Fruit fly (Drosophila melanogaster) whole organism, adult: ENCODE measurements around the gene Tsen2.

Source experiments
- CG11617 ChIP-seq: fragments of 200-800 bp; sonication (Bioruptor generic); optimal IDR thresholded peaks from 2 replicates; lab custom pipeline; 2017; ENCODE audit warnings: mild to moderate bottlenecking, missing biosample characterization, missing genetic modification reagents, missing genetic modification characterization
- CG33017 ChIP-seq: fragments of 200-800 bp; sonication (Bioruptor generic); optimal IDR thresholded peaks from 2 replicates; lab custom pipeline; 2018; ENCODE audit warnings: missing biosample characterization, mild to moderate bottlenecking, missing genetic modification characterization, moderate library complexity
- CG7101 ChIP-seq: fragments of 200-800 bp; sonication (Bioruptor generic); optimal IDR thresholded peaks from 2 replicates; lab custom pipeline; 2018; ENCODE audit warnings: missing biosample characterization, mild to moderate bottlenecking, missing genetic modification characterization, moderate library complexity
- cic ChIP-seq: fragments of 200-800 bp; sonication (Bioruptor generic); optimal IDR thresholded peaks from 2 replicates; lab custom pipeline; 2017; ENCODE audit warnings: missing biosample characterization, mild to moderate bottlenecking, missing genetic modification characterization, moderate library complexity
- kay ChIP-seq: fragments of 200-800 bp; sonication (Bioruptor generic); peaks from one replicate; lab custom pipeline; 2016; ENCODE audit warnings: missing biosample characterization, missing genetic modification characterization, borderline replicate concordance
- ovo ChIP-seq: fragments of 200-800 bp; sonication (Bioruptor generic); optimal IDR thresholded peaks from 2 replicates; lab custom pipeline; 2016; ENCODE audit warnings: missing biosample characterization, missing genetic modification characterization
- pad ChIP-seq: fragments of 200-800 bp; sonication (Bioruptor generic); optimal IDR thresholded peaks from 3 replicates; lab custom pipeline; 2017; ENCODE audit warnings: missing biosample characterization, missing genetic modification characterization, mild to moderate bottlenecking, moderate library complexity, missing genetic modification reagents
- tj ChIP-seq: fragments of 200-800 bp; sonication (Bioruptor generic); optimal IDR thresholded peaks from 3 replicates; lab custom pipeline; 2017; ENCODE audit warnings: missing biosample characterization, mild to moderate bottlenecking, missing genetic modification characterization, moderate library complexity
- toe ChIP-seq: fragments of 200-800 bp; sonication (Bioruptor generic); optimal IDR thresholded peaks from 2 replicates; lab custom pipeline; 2016; ENCODE audit warnings: missing biosample characterization, missing genetic modification characterization

DNA sequence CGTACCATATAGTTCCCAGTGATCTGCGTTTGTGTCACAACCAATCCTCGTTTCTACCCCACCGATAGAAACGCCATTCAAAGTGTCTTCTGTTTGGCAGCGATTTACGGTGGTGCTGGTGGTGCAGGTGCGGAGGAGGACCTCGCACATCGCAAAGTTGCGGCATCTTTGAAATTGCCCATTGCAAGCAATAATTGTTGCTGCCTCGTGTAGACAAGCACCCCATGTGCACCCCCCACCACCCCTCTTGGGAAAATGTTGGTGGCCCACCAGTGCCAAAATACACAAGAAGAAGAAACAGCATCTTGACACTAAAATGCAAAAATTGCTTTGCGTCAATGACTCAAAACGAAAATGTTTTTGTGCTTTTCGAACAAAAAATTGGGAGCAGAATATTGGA, 34.9 kb downstream of the Tsen2 start:
- TF ChIP-seq cic (GFP tag; lab: Kevin White, UChicago) (no peak), CG33017 (tag; lab: Kevin White, UChicago) (no peak), pad (GFP tag; lab: Kevin White, UChicago) (no peak), ovo (GFP tag; lab: Kevin White, UChicago) (no peak), tj (GFP tag; lab: Kevin White, UChicago) (no peak), CG7101 (tag; lab: Kevin White, UChicago) (no peak), toe (no peak), kay (no peak), CG11617 (GFP tag; lab: Kevin White, UChicago) (no peak)
